2 worm cellular contexts compared by ENCODE assay signal in the genomic region with DNA sequence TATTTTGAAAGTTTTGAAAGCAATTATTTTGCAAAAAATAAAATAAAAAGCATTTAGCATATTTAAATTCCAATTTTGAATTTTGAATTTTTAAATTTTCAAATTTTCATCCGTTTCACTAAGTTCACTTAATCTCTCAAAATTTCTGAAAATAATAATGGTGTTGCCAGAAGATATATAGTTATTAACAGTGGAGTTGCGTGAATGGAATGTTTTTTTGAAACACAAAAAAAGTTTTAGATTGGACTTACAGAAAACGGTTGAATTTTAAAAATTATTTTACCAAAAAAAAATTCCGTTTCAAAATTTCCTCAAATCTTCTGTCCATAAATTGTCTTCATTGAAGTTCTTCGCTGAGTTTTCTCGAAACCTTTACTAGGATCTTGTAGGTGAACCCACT.
TF ChIP-seq lines count a peak whose summit lies in the region.

No protein-coding gene starts in this region.

TF ChIP-seq in whole organism, L4 larva, 104 proteins besides CTCF, POLR2A, EP300 and RAD21:
- TF ChIP-seq snpc-1.2 (GFP tag; IDR thresholded peaks at IDR 0.05; lab: Robert Waterston, UW) (peak; percentile 74; the same call in 1 of the 2 replicates), nhr-48 (tag; optimal IDR thresholded peaks at IDR 0.05; lab: Kevin White, UChicago) (no peak)

TF ChIP-seq in whole organism, young adult, 124 proteins besides CTCF, POLR2A, EP300 and RAD21:
- TF ChIP-seq let-526 (GFP tag; IDR thresholded peaks at IDR 0.05; lab: Robert Waterston, UW) (no peak), ekl-4 (GFP tag; IDR thresholded peaks at IDR 0.05; lab: Robert Waterston, UW) (no peak), Y53F4B.3 (GFP tag; IDR thresholded peaks at IDR 0.05; lab: Robert Waterston, UW) (no peak), rec-8 (tag; optimal IDR thresholded peaks at IDR 0.05; lab: Kevin White, UChicago) (no peak), Y67H2A.10 (GFP tag; conservative IDR thresholded peaks at IDR 0.05; lab: Robert Waterston, UW) (no peak), zim-3 (tag; optimal IDR thresholded peaks at IDR 0.05; lab: Kevin White, UChicago) (no peak), F57C9.4 (tag; optimal IDR thresholded peaks at IDR 0.05; lab: Kevin White, UChicago) (no peak), madf-3 (GFP tag; IDR thresholded peaks at IDR 0.05; lab: Robert Waterston, UW) (no peak), attf-6 (GFP tag; IDR thresholded peaks at IDR 0.05; lab: Robert Waterston, UW) (peak; percentile 83), snpc-4 (GFP tag; optimal IDR thresholded peaks at IDR 0.05; lab: Kevin White, UChicago) (no peak), snpc-4 (tag; optimal IDR thresholded peaks at IDR 0.05; lab: Kevin White, UChicago) (peak in 3 of 4 experiments; percentile 14 to 39 (median 32)), C17E4.6 (GFP tag; IDR thresholded peaks at IDR 0.05; lab: Robert Waterston, UW) (no peak), nhr-120 (GFP tag; IDR thresholded peaks at IDR 0.05; lab: Robert Waterston, UW) (no peak)
